Worm (Caenorhabditis elegans) whole organism, early embryonic: ENCODE measurements around the gene C16C8.21.

ENCODE experiments used
- F13C5.2 ChIP-seq: sonication (generic microtip); optimal IDR thresholded peaks from 2 replicates; lab custom pipeline; 2017; ENCODE audit warnings: mild to moderate bottlenecking, missing genetic modification characterization, inconsistent platforms, missing compliant biosample characterization
- aly-1 ChIP-seq: sonication (generic microtip); optimal IDR thresholded peaks from 2 replicates; lab custom pipeline; 2016; ENCODE audit warnings: missing genetic modification characterization, missing compliant biosample characterization
- ama-1 ChIP-seq: fragments of 150-350 bp; optimal IDR thresholded peaks from 2 replicates; lab custom pipeline; 2014
- ceh-36 ChIP-seq: sonication (generic microtip); optimal IDR thresholded peaks from 2 replicates; lab custom pipeline; 2016; ENCODE audit warnings: missing genetic modification characterization, inconsistent platforms, missing compliant biosample characterization
- flt-1 ChIP-seq: fragments of 200-800 bp; sonication (Bioruptor generic); IDR thresholded peaks from 2 replicates; pipeline ENCODE4 v1.3.6; 2022; ENCODE audit warnings: missing genetic modification characterization, missing compliant biosample characterization
- hmbx-1 ChIP-seq: sonication (generic microtip); optimal IDR thresholded peaks from 2 replicates; lab custom pipeline; 2016; ENCODE audit warnings: mild to moderate bottlenecking, missing genetic modification characterization, missing compliant biosample characterization
- hmg-4 ChIP-seq: fragments of 200-800 bp; sonication (Bioruptor generic); optimal IDR thresholded peaks from 2 replicates; lab custom pipeline; 2018; ENCODE audit warnings: mild to moderate bottlenecking, missing genetic modification characterization, missing compliant biosample characterization
- pes-1 ChIP-seq: fragments of 200-800 bp; sonication (Bioruptor generic); IDR thresholded peaks from 2 replicates; pipeline ENCODE4 v1.3.6; 2022; ENCODE audit warnings: missing genetic modification reagents, missing genetic modification characterization, missing compliant biosample characterization
- scrt-1 ChIP-seq: fragments of 200-800 bp; sonication (Bioruptor generic); IDR thresholded peaks from 2 replicates; pipeline ENCODE4 v1.3.6; 2022; ENCODE audit warnings: missing genetic modification characterization, missing compliant biosample characterization
- sea-1 ChIP-seq: fragments of 200-800 bp; sonication (Bioruptor generic); conservative IDR thresholded peaks from 2 replicates; pipeline ENCODE4 v1.3.6; 2022; ENCODE audit warnings: missing genetic modification characterization, missing compliant biosample characterization
- tbx-37 ChIP-seq: fragments of 200-800 bp; sonication (Bioruptor generic); conservative IDR thresholded peaks from 2 replicates; pipeline ENCODE4 v1.3.6; 2022; ENCODE audit warnings: missing genetic modification reagents, missing genetic modification characterization, missing compliant biosample characterization
- tra-4 ChIP-seq: sonication (generic microtip); optimal IDR thresholded peaks from 2 replicates; lab custom pipeline; 2017; ENCODE audit warnings: missing genetic modification characterization, missing compliant biosample characterization

DNA sequence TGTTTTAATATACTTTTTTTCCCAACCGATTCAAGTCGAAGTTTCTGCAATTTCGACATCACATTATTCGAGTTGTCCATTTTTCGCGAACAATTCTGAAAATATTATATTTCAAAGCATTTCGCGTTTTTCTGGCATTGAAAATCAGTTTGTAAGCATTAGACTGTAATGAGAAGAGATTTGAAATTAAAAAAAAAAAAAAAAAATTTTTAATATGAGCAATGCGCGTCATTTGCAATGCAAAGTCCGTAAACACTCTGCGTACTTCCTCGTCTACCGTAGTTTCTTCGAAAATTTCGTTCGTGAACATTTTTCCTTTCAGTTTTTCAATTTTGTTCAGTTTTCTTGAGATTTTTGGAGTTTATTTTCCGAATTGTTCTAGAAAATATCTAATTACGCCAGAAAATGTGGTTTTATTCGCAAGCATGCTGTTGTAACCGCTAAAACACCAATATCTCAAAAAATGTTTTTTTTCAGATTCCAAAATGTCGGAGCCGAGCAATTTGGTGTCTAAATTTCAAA lies 2.7 kb upstream of the C16C8.21 start, which contains the start of the genes C16C8.5 and C16C8.16:
- TF ChIP-seq ama-1 (no peak), flt-1 (GFP tag; lab: Robert Waterston, UW) (no peak), tbx-37 (GFP tag; lab: Robert Waterston, UW) (no peak), pes-1 (GFP tag; lab: Robert Waterston, UW) (no peak), hmg-4 (GFP tag; lab: Kevin White, UChicago) (no peak), hmbx-1 (tag; lab: Kevin White, UChicago) (no peak), F13C5.2 (tag; lab: Kevin White, UChicago) (no peak), tra-4 (tag; lab: Kevin White, UChicago) (no peak), sea-1 (GFP tag; lab: Robert Waterston, UW) (no peak), scrt-1 (no peak), aly-1 (no peak), ceh-36 (tag; lab: Kevin White, UChicago) (no peak)
